Worm (Caenorhabditis elegans) whole organism, L2 larva: ENCODE results near the gene K02A2.5.

Source experiments
- R02D3.7 ChIP-seq: fragments of 150-350 bp; optimal IDR thresholded peaks from 2 replicates; lab custom pipeline; 2014; ENCODE audit warnings: missing biosample characterization, missing genetic modification characterization
- ZK546.5 ChIP-seq: sonication (generic microtip); optimal IDR thresholded peaks from 2 replicates; lab custom pipeline; 2017; ENCODE audit warnings: missing biosample characterization, missing genetic modification characterization
- alr-1 ChIP-seq: fragments of 150-350 bp; optimal IDR thresholded peaks from 2 replicates; lab custom pipeline; 2014; ENCODE audit warnings: missing biosample characterization, missing genetic modification characterization
- aly-2 ChIP-seq: fragments of 150-350 bp; optimal IDR thresholded peaks from 2 replicates; lab custom pipeline; 2014; ENCODE audit warnings: missing biosample characterization, missing genetic modification characterization
- fos-1 ChIP-seq: fragments of 150-350 bp; optimal IDR thresholded peaks from 2 replicates; lab custom pipeline; 2014; ENCODE audit warnings: missing biosample characterization, missing genetic modification characterization
- lin-39 ChIP-seq: fragments of 150-350 bp; optimal IDR thresholded peaks from 2 replicates; lab custom pipeline; 2014; ENCODE audit warnings: missing biosample characterization, missing genetic modification reagents, missing genetic modification characterization
- nhr-10 ChIP-seq: sonication (generic microtip); optimal IDR thresholded peaks from 2 replicates; lab custom pipeline; 2017; ENCODE audit warnings: missing biosample characterization, missing genetic modification characterization
- nhr-21 ChIP-seq: fragments of 150-350 bp; optimal IDR thresholded peaks from 2 replicates; lab custom pipeline; 2014; ENCODE audit warnings: missing biosample characterization, missing genetic modification characterization
- nhr-237 ChIP-seq: fragments of 150-350 bp; optimal IDR thresholded peaks from 2 replicates; lab custom pipeline; 2014; ENCODE audit warnings: missing biosample characterization, missing genetic modification characterization
- snpc-4 ChIP-seq: fragments of 150-350 bp; optimal IDR thresholded peaks from 2 replicates; lab custom pipeline; 2014; ENCODE audit warnings: missing biosample characterization, missing genetic modification characterization
- unc-55 ChIP-seq: fragments of 150-350 bp; sonication (generic microtip); optimal IDR thresholded peaks from 3 replicates; lab custom pipeline; 2014; ENCODE audit warnings: missing biosample characterization, missing genetic modification reagents, missing genetic modification characterization
- ztf-11 ChIP-seq: sonication (generic microtip); optimal IDR thresholded peaks from 2 replicates; lab custom pipeline; 2017; ENCODE audit warnings: missing biosample characterization, missing genetic modification characterization

ce11 chrII:7381142-7381611 is 30.7 kb downstream of the K02A2.5 start, which contains the start of gene C07D10.5:
- no peak for TF ChIP-seq snpc-4 (tag; lab: Kevin White, UChicago)
- TF ChIP-seq nhr-21 (tag; lab: Kevin White, UChicago) = no peak
- TF ChIP-seq alr-1 (tag; lab: Kevin White, UChicago) = no peak
- no peak for TF ChIP-seq ztf-11 (tag; lab: Kevin White, UChicago)
- TF ChIP-seq ZK546.5 (tag; lab: Kevin White, UChicago) = no peak
- TF ChIP-seq aly-2 (tag; lab: Kevin White, UChicago) = no peak
- TF ChIP-seq lin-39 = no peak
- TF ChIP-seq fos-1 (tag; lab: Kevin White, UChicago) = no peak
- no peak for TF ChIP-seq nhr-237 (tag; lab: Kevin White, UChicago)
- no peak for TF ChIP-seq nhr-10 (tag; lab: Kevin White, UChicago)
- no peak for TF ChIP-seq unc-55 (GFP tag; lab: Kevin White, UChicago)
- TF ChIP-seq R02D3.7 (tag; lab: Kevin White, UChicago) = no peak
